Fruit fly (Drosophila melanogaster) whole organism, embryonic: Measurements from ENCODE around the gene Nep2.
A peak's percentile ranks its signal among the peaks of the same experiment; 100 is the strongest.

Source experiments
- Ada2b ChIP-seq: fragments of 200-800 bp; sonication (Bioruptor generic); IDR thresholded peaks from 2 replicates; pipeline ENCODE4 v1.3.6; 2022; ENCODE audit warnings: missing biosample characterization, missing genetic modification characterization
- Adf1 ChIP-seq: fragments of 200-800 bp; sonication (Bioruptor generic); IDR thresholded peaks from 2 replicates; pipeline ENCODE4 v1.3.6; 2022; ENCODE audit warnings: missing biosample characterization, missing genetic modification characterization
- BtbVII ChIP-seq: fragments of 200-800 bp; sonication (Bioruptor generic); optimal IDR thresholded peaks from 3 replicates; lab custom pipeline; 2017; ENCODE audit warnings: missing biosample characterization, mild to moderate bottlenecking, missing genetic modification characterization
- CG1024 ChIP-seq: fragments of 200-800 bp; sonication (Bioruptor generic); IDR thresholded peaks from 2 replicates; pipeline ENCODE4 v1.3.6; 2022; ENCODE audit warnings: missing biosample characterization, missing genetic modification characterization
- CG10565 ChIP-seq: fragments of 200-800 bp; sonication (Bioruptor generic); optimal IDR thresholded peaks from 3 replicates; lab custom pipeline; 2016; ENCODE audit warnings: missing biosample characterization, mild to moderate bottlenecking, missing genetic modification characterization
- CG10979 ChIP-seq: fragments of 200-800 bp; sonication (Bioruptor generic); optimal IDR thresholded peaks from 2 replicates; lab custom pipeline; 2018; ENCODE audit warnings: missing biosample characterization, mild to moderate bottlenecking, missing genetic modification characterization, moderate library complexity
- CG11723 ChIP-seq: fragments of 200-800 bp; sonication (Bioruptor generic); optimal IDR thresholded peaks from 2 replicates; lab custom pipeline; 2017; ENCODE audit warnings: missing biosample characterization, mild to moderate bottlenecking, missing genetic modification characterization
- CG12769 ChIP-seq: fragments of 200-800 bp; sonication (Bioruptor generic); optimal IDR thresholded peaks from 2 replicates; lab custom pipeline; 2019; ENCODE audit warnings: missing biosample characterization, mild to moderate bottlenecking, missing genetic modification characterization, moderate library complexity
- CG13287 ChIP-seq: fragments of 200-800 bp; sonication (Bioruptor generic); IDR thresholded peaks from 2 replicates; pipeline ENCODE4 v1.3.6; 2022; ENCODE audit warnings: missing biosample characterization, missing genetic modification characterization; ENCODE audit not compliant: partially characterized antibody
- CG14441 ChIP-seq: fragments of 200-800 bp; sonication (Bioruptor generic); IDR thresholded peaks from 2 replicates; pipeline ENCODE4 v1.3.6; 2022; ENCODE audit warnings: missing biosample characterization, missing genetic modification characterization
- CG14667 ChIP-seq: fragments of 200-800 bp; sonication (Bioruptor generic); IDR thresholded peaks from 2 replicates; pipeline ENCODE4 v1.3.6; 2022; ENCODE audit warnings: missing biosample characterization, missing genetic modification characterization
- CG15073 ChIP-seq: fragments of 200-800 bp; sonication (Bioruptor generic); optimal IDR thresholded peaks from 2 replicates; lab custom pipeline; 2016; ENCODE audit warnings: missing biosample characterization, missing genetic modification characterization
- CG15479 ChIP-seq: fragments of 200-800 bp; sonication (Bioruptor generic); optimal IDR thresholded peaks from 3 replicates; lab custom pipeline; 2019; ENCODE audit warnings: missing biosample characterization, mild to moderate bottlenecking, missing genetic modification characterization, moderate library complexity
- CG17568 ChIP-seq: fragments of 200-800 bp; sonication (Bioruptor generic); optimal IDR thresholded peaks from 2 replicates; lab custom pipeline; 2018; ENCODE audit warnings: missing biosample characterization, mild to moderate bottlenecking, missing genetic modification characterization, moderate library complexity
- CG2116 ChIP-seq: fragments of 200-800 bp; sonication (Bioruptor generic); optimal IDR thresholded peaks from 3 replicates; lab custom pipeline; 2018; ENCODE audit warnings: missing biosample characterization, mild to moderate bottlenecking, missing genetic modification characterization
- CG2202 ChIP-seq: fragments of 200-800 bp; sonication (Bioruptor generic); optimal IDR thresholded peaks from 2 replicates; lab custom pipeline; 2018; ENCODE audit warnings: missing biosample characterization, mild to moderate bottlenecking, missing genetic modification characterization
- CG2678 ChIP-seq: fragments of 200-800 bp; sonication (Bioruptor generic); optimal IDR thresholded peaks from 3 replicates; lab custom pipeline; 2019; ENCODE audit warnings: missing biosample characterization, mild to moderate bottlenecking, missing genetic modification characterization, moderate library complexity
- CG3163 ChIP-seq: fragments of 200-800 bp; sonication (Bioruptor generic); optimal IDR thresholded peaks from 3 replicates; lab custom pipeline; 2016; ENCODE audit warnings: missing biosample characterization, missing genetic modification characterization
- CG4360 ChIP-seq: fragments of 200-800 bp; sonication (Bioruptor generic); IDR thresholded peaks from 2 replicates; pipeline ENCODE4 v1.3.6; 2022; ENCODE audit warnings: missing biosample characterization, missing genetic modification characterization
- CG4854 ChIP-seq: fragments of 200-800 bp; sonication (Bioruptor generic); optimal IDR thresholded peaks from 2 replicates; lab custom pipeline; 2016; ENCODE audit warnings: missing biosample characterization, missing genetic modification characterization, inconsistent platforms
- CG6272 ChIP-seq: fragments of 200-800 bp; sonication (Bioruptor generic); IDR thresholded peaks from 2 replicates; pipeline ENCODE4 v1.3.6; 2022; ENCODE audit warnings: missing biosample characterization, missing genetic modification characterization
- CG6765 ChIP-seq: fragments of 200-800 bp; sonication (Bioruptor generic); optimal IDR thresholded peaks from 3 replicates; lab custom pipeline; 2017; ENCODE audit warnings: missing biosample characterization, mild to moderate bottlenecking, missing genetic modification characterization
- CG7556 ChIP-seq: fragments of 200-800 bp; sonication (Bioruptor generic); optimal IDR thresholded peaks from 2 replicates; lab custom pipeline; 2017; ENCODE audit warnings: missing biosample characterization, mild to moderate bottlenecking, missing genetic modification characterization
- CG7963 ChIP-seq: fragments of 200-800 bp; sonication (Bioruptor generic); IDR thresholded peaks from 3 replicates; pipeline ENCODE4 v1.3.6; 2022; ENCODE audit warnings: missing biosample characterization, missing genetic modification characterization; ENCODE audit not compliant: partially characterized antibody
- CG9215 ChIP-seq: fragments of 200-800 bp; sonication (Bioruptor generic); IDR thresholded peaks from 2 replicates; pipeline ENCODE4 v1.3.6; 2022; ENCODE audit warnings: missing biosample characterization, missing genetic modification characterization
- Doc3 ChIP-seq: fragments of 200-800 bp; sonication (Bioruptor generic); IDR thresholded peaks from 3 replicates; pipeline ENCODE4 v1.3.6; 2022; ENCODE audit warnings: missing biosample characterization, missing genetic modification characterization; ENCODE audit not compliant: partially characterized antibody
- Drgx ChIP-seq: fragments of 200-800 bp; sonication (Bioruptor generic); IDR thresholded peaks from 2 replicates; pipeline ENCODE4 v1.3.6; 2022; ENCODE audit warnings: missing biosample characterization, missing genetic modification characterization
- Lhr ChIP-seq: fragments of 200-800 bp; sonication (Bioruptor generic); optimal IDR thresholded peaks from 3 replicates; lab custom pipeline; 2017; ENCODE audit warnings: mild to moderate bottlenecking, missing biosample characterization, missing genetic modification reagents, missing genetic modification characterization
- Meics ChIP-seq: fragments of 200-800 bp; sonication (Bioruptor generic); optimal IDR thresholded peaks from 2 replicates; lab custom pipeline; 2017; ENCODE audit warnings: missing biosample characterization, mild to moderate bottlenecking, missing genetic modification characterization
- Nf-YC ChIP-seq: fragments of 200-800 bp; optimal IDR thresholded peaks from 3 replicates; lab custom pipeline; 2019; ENCODE audit warnings: missing biosample characterization, mild to moderate bottlenecking, missing genetic modification characterization, moderate library complexity
- Ssrp ChIP-seq: fragments of 200-800 bp; sonication (Bioruptor generic); optimal IDR thresholded peaks from 2 replicates; lab custom pipeline; 2018; ENCODE audit warnings: missing biosample characterization, mild to moderate bottlenecking, missing genetic modification characterization, moderate library complexity
- Stat92E ChIP-seq, 3 experiments: fragments of >200 bp in 2 of 3; fragments of 200-800 bp in 1 of 3; sonication (Bioruptor generic) in 1 of 3; optimal IDR thresholded peaks; 2 replicates each; lab custom pipeline; 2017 to 2019; ENCODE audit warnings: missing biosample characterization in 3 of 3, missing genetic modification characterization in 3 of 3, mild to moderate bottlenecking in 1 of 3, moderate library complexity in 1 of 3
- exex ChIP-seq: fragments of 200-800 bp; sonication (Bioruptor generic); optimal IDR thresholded peaks from 4 replicates; lab custom pipeline; 2018; ENCODE audit warnings: missing biosample characterization, mild to moderate bottlenecking, missing genetic modification characterization, moderate library complexity
- gcm ChIP-seq: fragments of 200-800 bp; sonication (Bioruptor generic); optimal IDR thresholded peaks from 2 replicates; lab custom pipeline; 2019; ENCODE audit warnings: missing biosample characterization, mild to moderate bottlenecking, missing genetic modification characterization, moderate library complexity
- gsb ChIP-seq: fragments of 200-800 bp; sonication (Bioruptor generic); IDR thresholded peaks from 2 replicates; pipeline ENCODE4 v1.3.6; 2022; ENCODE audit warnings: missing biosample characterization, missing genetic modification characterization
- inv ChIP-seq: fragments of 200-800 bp; sonication (Bioruptor generic); IDR thresholded peaks from 2 replicates; pipeline ENCODE4 v1.3.6; 2022; ENCODE audit warnings: missing biosample characterization, missing genetic modification characterization; ENCODE audit not compliant: partially characterized antibody
- lilli ChIP-seq: fragments of 200-800 bp; sonication (Bioruptor generic); optimal IDR thresholded peaks from 3 replicates; lab custom pipeline; 2016; ENCODE audit warnings: missing biosample characterization, missing genetic modification characterization
- nau ChIP-seq: fragments of 200-800 bp; sonication (Bioruptor generic); optimal IDR thresholded peaks from 3 replicates; lab custom pipeline; 2017; ENCODE audit warnings: missing biosample characterization, mild to moderate bottlenecking, missing genetic modification characterization, missing genetic modification reagents
- nerfin-1 ChIP-seq: fragments of 200-800 bp; sonication (Bioruptor generic); optimal IDR thresholded peaks from 3 replicates; lab custom pipeline; 2019; ENCODE audit warnings: missing biosample characterization, mild to moderate bottlenecking, missing genetic modification characterization, moderate library complexity
- p53 ChIP-seq: fragments of 200-800 bp; sonication (Bioruptor generic); optimal IDR thresholded peaks from 2 replicates; lab custom pipeline; 2016; ENCODE audit warnings: missing biosample characterization, missing genetic modification characterization
- phol ChIP-seq: fragments of 200-800 bp; sonication (Bioruptor generic); optimal IDR thresholded peaks from 3 replicates; lab custom pipeline; 2018; ENCODE audit warnings: missing biosample characterization, mild to moderate bottlenecking, missing genetic modification characterization, moderate library complexity
- pzg ChIP-seq: fragments of 200-800 bp; sonication (Bioruptor generic); optimal IDR thresholded peaks from 3 replicates; lab custom pipeline; 2018; ENCODE audit warnings: missing biosample characterization, mild to moderate bottlenecking, missing genetic modification characterization, moderate library complexity
- schlank ChIP-seq: fragments of 200-800 bp; sonication (Bioruptor generic); optimal IDR thresholded peaks from 2 replicates; lab custom pipeline; 2018; ENCODE audit warnings: missing biosample characterization, mild to moderate bottlenecking, missing genetic modification characterization
- sim ChIP-seq: fragments of 200-800 bp; sonication (Bioruptor generic); IDR thresholded peaks from 2 replicates; pipeline ENCODE4 v1.3.6; 2022; ENCODE audit warnings: missing biosample characterization, missing genetic modification characterization
- stc ChIP-seq: fragments of 200-800 bp; sonication (Bioruptor generic); IDR thresholded peaks from 2 replicates; pipeline ENCODE4 v1.3.6; 2022; ENCODE audit warnings: missing biosample characterization, missing genetic modification characterization
- sug ChIP-seq: fragments of 200-800 bp; optimal IDR thresholded peaks from 2 replicates; lab custom pipeline; 2019; ENCODE audit warnings: missing biosample characterization, mild to moderate bottlenecking, missing genetic modification characterization, moderate library complexity
- tin ChIP-seq: fragments of 200-800 bp; sonication (Bioruptor generic); optimal IDR thresholded peaks from 3 replicates; lab custom pipeline; 2016; ENCODE audit warnings: missing biosample characterization, missing genetic modification characterization
- toy ChIP-seq: fragments of 200-800 bp; sonication (Bioruptor generic); IDR thresholded peaks from 2 replicates; pipeline ENCODE4 v1.3.6; 2022; ENCODE audit warnings: missing biosample characterization, missing genetic modification characterization
- wor ChIP-seq: fragments of 200-800 bp; sonication (Bioruptor generic); IDR thresholded peaks from 2 replicates; pipeline ENCODE4 v1.3.6; 2022; ENCODE audit warnings: missing biosample characterization, missing genetic modification characterization
- zfh2 ChIP-seq: fragments of 200-800 bp; sonication (Bioruptor generic); optimal IDR thresholded peaks from 2 replicates; lab custom pipeline; 2016; ENCODE audit warnings: missing biosample characterization, missing genetic modification characterization

Nep2 gene

dm6 chr3R:4713775-4714360 lies 17.8 kb downstream of the Nep2 start, which contains the start of gene eIF3f1 (continued):
- TF ChIP-seq CG14441, result no peak
- no peak for TF ChIP-seq CG10565 (GFP tag; lab: Kevin White, UChicago)
- TF ChIP-seq CG6272, result peak; percentile 60
- TF ChIP-seq stc (GFP tag; lab: Robert Waterston, UW), result peak; percentile 10; the same call in 1 of the 2 replicates
- no peak for TF ChIP-seq Ada2b (GFP tag; lab: Robert Waterston, UW)
- no peak for TF ChIP-seq Ssrp
- no peak for TF ChIP-seq tin
- no peak for TF ChIP-seq CG9215 (GFP tag; lab: Robert Waterston, UW)
- TF ChIP-seq sim (GFP tag; lab: Robert Waterston, UW), result no peak
- TF ChIP-seq gcm, result no peak
- no peak for TF ChIP-seq nau (GFP tag; lab: Kevin White, UChicago)
- peak; percentile 42 for TF ChIP-seq phol
- TF ChIP-seq lilli (GFP tag; lab: Kevin White, UChicago), result no peak
- no peak for TF ChIP-seq wor (GFP tag; lab: Robert Waterston, UW)
- no peak for TF ChIP-seq CG4854 (GFP tag; lab: Kevin White, UChicago)
- no peak for TF ChIP-seq CG7556
- peak; percentile 65 for TF ChIP-seq p53 (GFP tag; lab: Kevin White, UChicago)
- 0 out of 2 replicates have a peak, but pooled peaks have one; percentile 12 for TF ChIP-seq gsb
- TF ChIP-seq CG10979 (tag; lab: Kevin White, UChicago), result peak; percentile 2
- TF ChIP-seq Stat92E (GFP tag; optimal IDR thresholded peaks at IDR 0.05; lab: Kevin White, UChicago), result peak in 1 of 3 experiments; percentile 45
- TF ChIP-seq Meics (GFP tag; lab: Kevin White, UChicago), result no peak
- TF ChIP-seq CG2678 (tag; lab: Kevin White, UChicago), result no peak
- TF ChIP-seq sug, result peak; percentile 62
- TF ChIP-seq nerfin-1 (tag; lab: Kevin White, UChicago), result no peak
- TF ChIP-seq schlank, result no peak
- TF ChIP-seq Nf-YC (tag; lab: Kevin White, UChicago), result no peak
- TF ChIP-seq CG13287 (GFP tag; lab: Robert Waterston, UW), result peak; percentile 100
- TF ChIP-seq exex, result no peak
- TF ChIP-seq BtbVII (GFP tag; lab: Kevin White, UChicago), result no peak
- peak; percentile 59 for TF ChIP-seq Adf1 (GFP tag; lab: Robert Waterston, UW)
- peak; percentile 43 for TF ChIP-seq zfh2 (GFP tag; lab: Kevin White, UChicago)
- TF ChIP-seq CG15479 (GFP tag; lab: Kevin White, UChicago), result no peak
- TF ChIP-seq CG17568 (GFP tag; lab: Kevin White, UChicago), result no peak
- TF ChIP-seq Doc3, result peak; percentile 96
- TF ChIP-seq CG11723, result no peak
- no peak for TF ChIP-seq toy (GFP tag; lab: Robert Waterston, UW)
- TF ChIP-seq CG2116 (GFP tag; lab: Kevin White, UChicago), result peak; percentile 98
- TF ChIP-seq CG15073 (GFP tag; lab: Kevin White, UChicago), result no peak
- TF ChIP-seq CG14667, result no peak
- peak; percentile 60 for TF ChIP-seq CG4360
- peak; percentile 43 for TF ChIP-seq CG12769 (tag; lab: Kevin White, UChicago)
- no peak for TF ChIP-seq CG1024 (GFP tag; lab: Robert Waterston, UW)
- TF ChIP-seq Lhr (GFP tag; lab: Kevin White, UChicago), result peak; percentile 32
- peak; percentile 93 for TF ChIP-seq pzg (GFP tag; lab: Kevin White, UChicago)
- TF ChIP-seq CG2202 (tag; lab: Kevin White, UChicago), result no peak
- no peak for TF ChIP-seq CG6765
- peak; percentile 98 for TF ChIP-seq inv (GFP tag; lab: Robert Waterston, UW)
- no peak for TF ChIP-seq CG3163 (GFP tag; lab: Kevin White, UChicago)
- TF ChIP-seq CG7963, result peak; percentile 99
- TF ChIP-seq Drgx, result no peak; the same call in 1 of the 2 replicates
